Fruit fly (Drosophila melanogaster): ENCODE data around the gene Gycbeta100B.

DNA sequence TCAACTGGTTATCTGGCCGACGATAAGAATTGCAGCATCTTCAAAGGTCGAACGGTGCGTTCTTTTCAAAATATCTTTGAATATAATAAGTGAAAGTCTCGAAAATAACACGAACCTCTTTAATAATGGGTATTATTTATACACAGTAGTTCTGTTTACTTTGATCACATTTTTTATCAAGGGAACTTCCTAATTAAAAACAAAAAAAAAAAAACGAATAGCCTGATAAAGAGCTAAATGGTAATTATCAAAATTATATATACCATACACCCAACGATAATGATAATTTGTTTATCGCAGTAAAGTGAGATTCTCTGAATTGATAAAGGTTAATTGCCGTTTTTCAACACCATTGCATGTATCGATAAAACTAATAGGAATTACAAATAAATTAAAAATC, 3.6 kb upstream of the Gycbeta100B start, which contains the start of gene Ktch:
- TF ChIP-seq Ets98B (GFP tag; IDR thresholded peaks at IDR 0.05) (no peak), CG17806 (tag; optimal IDR thresholded peaks at IDR 0.05) (no peak)

All from whole organism, pupa.